Fruit fly (Drosophila melanogaster) whole organism, pupa: Measurements from ENCODE around the gene CG14314.

Experiments used
- CG12605 ChIP-seq: fragments of 200-800 bp; sonication (Bioruptor generic); IDR thresholded peaks from 2 replicates; pipeline ENCODE4 v1.3.6; 2022; ENCODE audit warnings: missing biosample characterization, missing genetic modification characterization
- CG14655 ChIP-seq: fragments of 200-800 bp; sonication (Bioruptor generic); optimal IDR thresholded peaks from 3 replicates; lab custom pipeline; 2017; ENCODE audit warnings: mild to moderate bottlenecking, missing biosample characterization, missing genetic modification reagents, missing genetic modification characterization
- CG17806 ChIP-seq: fragments of 200-800 bp; sonication (Bioruptor generic); optimal IDR thresholded peaks from 2 replicates; lab custom pipeline; 2018; ENCODE audit warnings: missing biosample characterization, mild to moderate bottlenecking, missing genetic modification characterization, moderate library complexity
- D1 ChIP-seq: fragments of 200-800 bp; sonication (Bioruptor generic); optimal IDR thresholded peaks from 2 replicates; lab custom pipeline; 2018; ENCODE audit warnings: missing biosample characterization, mild to moderate bottlenecking, missing genetic modification characterization, moderate library complexity
- Pif1B ChIP-seq: fragments of 200-800 bp; sonication (Bioruptor generic); optimal IDR thresholded peaks from 3 replicates; lab custom pipeline; 2016; ENCODE audit warnings: missing biosample characterization, missing genetic modification characterization

DNA sequence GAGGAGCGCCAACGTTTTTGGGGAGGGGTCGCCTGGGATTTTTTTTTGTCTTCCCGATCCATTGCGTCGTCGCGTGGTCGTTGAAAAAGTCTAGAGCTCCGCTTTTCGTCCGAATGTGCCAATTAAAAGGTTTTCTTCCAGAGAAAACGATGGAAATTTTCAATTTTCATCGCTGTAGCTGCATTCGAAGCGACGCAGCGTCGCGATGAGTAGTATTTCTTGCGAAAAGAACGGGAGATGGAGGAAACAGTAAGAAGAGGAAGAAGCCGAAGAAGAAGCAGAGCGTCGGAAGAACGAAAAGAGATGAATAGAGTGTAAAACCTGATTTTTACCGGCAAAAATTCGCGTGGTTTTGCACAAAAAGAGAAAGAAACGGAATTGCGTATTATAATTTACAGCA, 27.1 kb downstream of the CG14314 start:
- TF ChIP-seq Pif1B (GFP tag; lab: Kevin White, UChicago) (no peak), CG14655 (GFP tag; lab: Kevin White, UChicago) (no peak), CG17806 (tag; lab: Kevin White, UChicago) (no peak), D1 (tag; lab: Kevin White, UChicago) (no peak), CG12605 (GFP tag; lab: Robert Waterston, UW) (no peak)
